Worm (Caenorhabditis elegans) whole organism, L4 larva: ENCODE data around the gene knl-1.

Experiments used
- F26F4.8 ChIP-seq: fragments of 200-800 bp; sonication (Bioruptor generic); conservative IDR thresholded peaks from 2 replicates; pipeline ENCODE4 v1.3.6; 2022; ENCODE audit warnings: missing genetic modification characterization, missing compliant biosample characterization
- F37D6.2 ChIP-seq: sonication (generic microtip); optimal IDR thresholded peaks from 2 replicates; lab custom pipeline; 2016; ENCODE audit warnings: mild to moderate bottlenecking, missing genetic modification characterization, missing compliant biosample characterization
- R02D3.7 ChIP-seq: fragments of 150-350 bp; sonication (generic microtip); optimal IDR thresholded peaks from 3 replicates; lab custom pipeline; 2014; ENCODE audit warnings: missing biosample characterization, missing genetic modification characterization
- Y105C5A.15 ChIP-seq: fragments of 200-800 bp; sonication (Bioruptor generic); IDR thresholded peaks from 2 replicates; pipeline ENCODE4 v1.3.6; 2022; ENCODE audit warnings: missing genetic modification characterization, missing compliant biosample characterization
- Y48G9A.11 ChIP-seq: fragments of 200-800 bp; sonication (Bioruptor generic); IDR thresholded peaks from 2 replicates; pipeline ENCODE4 v1.3.6; 2022; ENCODE audit warnings: missing genetic modification reagents, missing genetic modification characterization, missing compliant biosample characterization
- ZK337.2 ChIP-seq: fragments of 200-800 bp; sonication (Bioruptor generic); IDR thresholded peaks from 2 replicates; pipeline ENCODE4 v1.3.6; 2022; ENCODE audit warnings: missing genetic modification reagents, missing genetic modification characterization, missing compliant biosample characterization
- ZK546.5 ChIP-seq, 2 experiments: sonication (generic microtip); optimal IDR thresholded peaks; 2 replicates each; lab custom pipeline; 2017; ENCODE audit warnings: missing biosample characterization in 2 of 2, missing genetic modification characterization in 2 of 2
- arid-1 ChIP-seq: fragments of 200-800 bp; sonication (Bioruptor generic); conservative IDR thresholded peaks from 2 replicates; pipeline ENCODE4 v1.3.6; 2022; ENCODE audit warnings: missing genetic modification reagents, missing genetic modification characterization, missing compliant biosample characterization
- attf-4 ChIP-seq: sonication (generic microtip); optimal IDR thresholded peaks from 3 replicates; lab custom pipeline; 2017; ENCODE audit warnings: missing biosample characterization, missing genetic modification characterization
- ceh-44 ChIP-seq: fragments of 200-800 bp; sonication (Bioruptor generic); IDR thresholded peaks from 2 replicates; pipeline ENCODE4 v1.3.6; 2022; ENCODE audit warnings: missing genetic modification reagents, missing genetic modification characterization, missing compliant biosample characterization
- ceh-62 ChIP-seq: sonication (generic microtip); optimal IDR thresholded peaks from 2 replicates; lab custom pipeline; 2017; ENCODE audit warnings: missing biosample characterization, missing genetic modification characterization
- cey-2 ChIP-seq: sonication (generic microtip); optimal IDR thresholded peaks from 3 replicates; lab custom pipeline; 2017; ENCODE audit warnings: missing genetic modification characterization, mild to moderate bottlenecking, missing compliant biosample characterization, antibody characterized with exemption, borderline replicate concordance; ENCODE audit not compliant: insufficient read depth
- ctbp-1 ChIP-seq: fragments of 200-800 bp; sonication (Bioruptor generic); IDR thresholded peaks from 2 replicates; pipeline ENCODE4 v1.3.6; 2022; ENCODE audit warnings: missing genetic modification reagents, missing genetic modification characterization, missing compliant biosample characterization
- dmd-6 ChIP-seq: fragments of 200-800 bp; sonication (Bioruptor generic); IDR thresholded peaks from 2 replicates; pipeline ENCODE4 v1.3.6; 2022; ENCODE audit warnings: missing genetic modification reagents, missing genetic modification characterization, missing compliant biosample characterization
- dmd-8 ChIP-seq: fragments of 200-800 bp; sonication (Bioruptor generic); IDR thresholded peaks from 2 replicates; pipeline ENCODE4 v1.3.6; 2022; ENCODE audit warnings: missing genetic modification characterization, missing compliant biosample characterization
- dve-1 ChIP-seq: sonication (generic microtip); optimal IDR thresholded peaks from 2 replicates; lab custom pipeline; 2017; ENCODE audit warnings: antibody characterized with exemption, mild to moderate bottlenecking, missing genetic modification characterization, missing compliant biosample characterization; ENCODE audit not compliant: insufficient read depth
- fkh-10 ChIP-seq: fragments of 150-350 bp; optimal IDR thresholded peaks from 2 replicates; lab custom pipeline; 2014; ENCODE audit warnings: missing biosample characterization, missing genetic modification reagents, missing genetic modification characterization
- hlh-11 ChIP-seq: fragments of 200-800 bp; sonication (Bioruptor generic); optimal IDR thresholded peaks from 2 replicates; lab custom pipeline; 2018; ENCODE audit warnings: mild to moderate bottlenecking, missing genetic modification characterization, missing compliant biosample characterization
- hmg-1.1 ChIP-seq: fragments of 200-800 bp; sonication (Bioruptor generic); IDR thresholded peaks from 2 replicates; pipeline ENCODE4 v1.3.6; 2022; ENCODE audit warnings: missing genetic modification reagents, missing genetic modification characterization, missing compliant biosample characterization
- jun-1 ChIP-seq: fragments of 150-350 bp; optimal IDR thresholded peaks from 2 replicates; lab custom pipeline; 2014; ENCODE audit warnings: missing biosample characterization, missing genetic modification reagents, missing genetic modification characterization
- lin-13 ChIP-seq: fragments of 150-350 bp; optimal IDR thresholded peaks from 2 replicates; lab custom pipeline; 2014; ENCODE audit warnings: missing biosample characterization, missing genetic modification reagents, missing genetic modification characterization
- lin-15B ChIP-seq: fragments of 150-350 bp; sonication (generic microtip); optimal IDR thresholded peaks from 3 replicates; lab custom pipeline; 2014; ENCODE audit warnings: missing biosample characterization, missing genetic modification characterization
- lin-29 ChIP-seq: fragments of 200-800 bp; sonication (Bioruptor generic); IDR thresholded peaks from 2 replicates; pipeline ENCODE4 v1.3.6; 2022; ENCODE audit warnings: missing genetic modification reagents, missing genetic modification characterization, missing compliant biosample characterization
- lin-38 ChIP-seq: fragments of 200-800 bp; sonication (Bioruptor generic); IDR thresholded peaks from 2 replicates; pipeline ENCODE4 v1.3.6; 2022; ENCODE audit warnings: missing genetic modification reagents, missing genetic modification characterization, missing compliant biosample characterization
- lin-39 ChIP-seq: fragments of 150-350 bp; optimal IDR thresholded peaks from 2 replicates; lab custom pipeline; 2014; ENCODE audit warnings: missing biosample characterization, missing genetic modification reagents, missing genetic modification characterization
- lir-3 ChIP-seq: sonication (generic microtip); optimal IDR thresholded peaks from 2 replicates; lab custom pipeline; 2016; ENCODE audit warnings: mild to moderate bottlenecking, missing genetic modification characterization, missing compliant biosample characterization
- lsy-2 ChIP-seq, 2 experiments: fragments of 150-350 bp in 1 of 2; sonication (generic microtip) in 1 of 2; optimal IDR thresholded peaks; 2 replicates each; lab custom pipeline; 2014 to 2017; ENCODE audit warnings: missing biosample characterization in 2 of 2, missing genetic modification characterization in 2 of 2
- madf-5 ChIP-seq, 2 experiments: fragments of 200-800 bp; sonication (Bioruptor generic); IDR thresholded peaks; 2 replicates each; pipeline ENCODE4 v1.3.6; 2022; ENCODE audit warnings: missing compliant biosample characterization in 2 of 2, missing genetic modification characterization in 2 of 2
- madf-9 ChIP-seq: fragments of 200-800 bp; sonication (Bioruptor generic); conservative IDR thresholded peaks from 2 replicates; pipeline ENCODE4 v1.3.6; 2022; ENCODE audit warnings: missing genetic modification reagents, missing genetic modification characterization, missing compliant biosample characterization
- mep-1 ChIP-seq: fragments of 150-350 bp; sonication (generic microtip); optimal IDR thresholded peaks from 3 replicates; lab custom pipeline; 2014; ENCODE audit warnings: missing biosample characterization, missing genetic modification characterization
- mes-2 ChIP-seq: sonication (generic microtip); optimal IDR thresholded peaks from 2 replicates; lab custom pipeline; 2016; ENCODE audit warnings: missing genotype, mild to moderate bottlenecking, missing genetic modification characterization, missing compliant biosample characterization; ENCODE audit not compliant: poor library complexity, severe bottlenecking
- mxl-2 ChIP-seq: fragments of 200-800 bp; sonication (Bioruptor generic); conservative IDR thresholded peaks from 2 replicates; pipeline ENCODE4 v1.3.6; 2022; ENCODE audit warnings: missing genetic modification reagents, missing genetic modification characterization, missing compliant biosample characterization
- mxl-3 ChIP-seq: fragments of 200-800 bp; sonication (Bioruptor generic); optimal IDR thresholded peaks from 2 replicates; lab custom pipeline; 2018; ENCODE audit warnings: mild to moderate bottlenecking, missing genetic modification characterization, missing compliant biosample characterization
- nhr-10 ChIP-seq: fragments of 150-350 bp; optimal IDR thresholded peaks from 2 replicates; lab custom pipeline; 2014; ENCODE audit warnings: missing biosample characterization, missing genetic modification characterization
- nhr-111 ChIP-seq: fragments of 200-800 bp; sonication (Bioruptor generic); optimal IDR thresholded peaks from 2 replicates; lab custom pipeline; 2018; ENCODE audit warnings: mild to moderate bottlenecking, missing genetic modification characterization, missing compliant biosample characterization
- nhr-237 ChIP-seq: sonication (generic microtip); optimal IDR thresholded peaks from 2 replicates; lab custom pipeline; 2017; ENCODE audit warnings: missing biosample characterization, missing genetic modification characterization
- nhr-41 ChIP-seq: fragments of 200-800 bp; sonication (Bioruptor generic); IDR thresholded peaks from 2 replicates; pipeline ENCODE4 v1.3.6; 2022; ENCODE audit warnings: missing genetic modification reagents, missing genetic modification characterization, missing compliant biosample characterization
- nhr-42 ChIP-seq: fragments of 200-800 bp; sonication (Bioruptor generic); IDR thresholded peaks from 2 replicates; pipeline ENCODE4 v1.3.6; 2022; ENCODE audit warnings: missing genetic modification characterization, missing compliant biosample characterization
- nhr-48 ChIP-seq: sonication (generic microtip); optimal IDR thresholded peaks from 2 replicates; lab custom pipeline; 2016; ENCODE audit warnings: mild to moderate bottlenecking, missing genetic modification characterization, missing compliant biosample characterization
- nhr-6 ChIP-seq: fragments of 150-350 bp; optimal IDR thresholded peaks from 2 replicates; lab custom pipeline; 2014; ENCODE audit warnings: missing biosample characterization, missing genetic modification characterization
- pqm-1 ChIP-seq: sonication (generic microtip); optimal IDR thresholded peaks from 2 replicates; lab custom pipeline; 2017; ENCODE audit warnings: missing biosample characterization, missing genetic modification characterization
- rbr-2 ChIP-seq: sonication (generic microtip); optimal IDR thresholded peaks from 2 replicates; lab custom pipeline; 2016; ENCODE audit warnings: missing genotype, missing genetic modification characterization, missing compliant biosample characterization
- saeg-2 ChIP-seq: fragments of 200-800 bp; sonication (Bioruptor generic); IDR thresholded peaks from 2 replicates; pipeline ENCODE4 v1.3.6; 2022; ENCODE audit warnings: missing genetic modification reagents, missing genetic modification characterization, missing compliant biosample characterization
- sdz-12 ChIP-seq: fragments of 200-800 bp; sonication (Bioruptor generic); optimal IDR thresholded peaks from 2 replicates; lab custom pipeline; 2018; ENCODE audit warnings: mild to moderate bottlenecking, missing genetic modification characterization, missing compliant biosample characterization
- skn-1 ChIP-seq: fragments of 150-350 bp; optimal IDR thresholded peaks from 2 replicates; lab custom pipeline; 2014; ENCODE audit warnings: missing biosample characterization, missing genetic modification characterization
- spr-1 ChIP-seq: sonication (generic microtip); optimal IDR thresholded peaks from 2 replicates; lab custom pipeline; 2016; ENCODE audit warnings: mild to moderate bottlenecking, missing genetic modification characterization, missing compliant biosample characterization
- unc-39 ChIP-seq: sonication (generic microtip); optimal IDR thresholded peaks from 2 replicates; lab custom pipeline; 2017; ENCODE audit warnings: missing biosample characterization, missing genetic modification characterization
- unc-62 ChIP-seq, 3 experiments: fragments of 150-350 bp in 1 of 3; sonication (generic microtip); optimal IDR thresholded peaks in 2 of 3; peaks in 1 of 3; 1 replicate in 1 of 3; 2 replicates in 2 of 3; lab custom pipeline; 2014 to 2017; ENCODE audit warnings: missing biosample characterization in 3 of 3, missing genetic modification characterization in 3 of 3, missing genetic modification reagents in 3 of 3, missing genotype in 1 of 3
- zag-1 ChIP-seq: fragments of 150-350 bp; optimal IDR thresholded peaks from 2 replicates; lab custom pipeline; 2014; ENCODE audit warnings: missing biosample characterization, missing genetic modification characterization
- zfp-2 ChIP-seq: sonication (generic microtip); optimal IDR thresholded peaks from 2 replicates; lab custom pipeline; 2016; ENCODE audit warnings: mild to moderate bottlenecking, missing genetic modification characterization, missing compliant biosample characterization
- ztf-11 ChIP-seq: fragments of 150-350 bp; optimal IDR thresholded peaks from 2 replicates; lab custom pipeline; 2014; ENCODE audit warnings: missing biosample characterization, missing genetic modification characterization

Gene knl-1

ce11 chrIII:8227511-8227910 is 22.9 kb upstream of the knl-1 start, which contains the start of gene fbxl-1 (continued):
- TF ChIP-seq mep-1 (tag; lab: Kevin White, UChicago) (peak; percentile 90), nhr-237 (no peak), jun-1 (tag; lab: Kevin White, UChicago) (peak; percentile 23), madf-5 (GFP tag; IDR thresholded peaks at IDR 0.05; lab: Robert Waterston, UW) (no peak), dmd-8 (GFP tag; lab: Robert Waterston, UW) (no peak), lin-15B (tag; lab: Kevin White, UChicago) (no peak), cey-2 (no peak), nhr-41 (no peak), nhr-111 (GFP tag; lab: Kevin White, UChicago) (no peak), arid-1 (GFP tag; lab: Robert Waterston, UW) (peak; percentile 64), madf-9 (GFP tag; lab: Robert Waterston, UW) (peak; percentile 57; the same call in 1 of the 2 replicates), unc-39 (tag; lab: Kevin White, UChicago) (no peak), ceh-62 (no peak), dmd-6 (GFP tag; lab: Robert Waterston, UW) (peak; percentile 86), zfp-2 (tag; lab: Kevin White, UChicago) (no peak), saeg-2 (no peak), ceh-44 (GFP tag; lab: Robert Waterston, UW) (no peak), rbr-2 (tag; lab: Kevin White, UChicago) (peak; percentile 87), hmg-1.1 (peak; percentile 93), lir-3 (tag; lab: Kevin White, UChicago) (no peak), lin-29 (GFP tag; lab: Robert Waterston, UW) (no peak), spr-1 (peak; percentile 36), F26F4.8 (GFP tag; lab: Robert Waterston, UW) (no peak), mxl-2 (GFP tag; lab: Robert Waterston, UW) (no peak), ZK337.2 (GFP tag; lab: Robert Waterston, UW) (no peak), F37D6.2 (tag; lab: Kevin White, UChicago) (peak; percentile 73), lsy-2 (tag; optimal IDR thresholded peaks at IDR 0.05; lab: Kevin White, UChicago) (peak; percentile 80 to 82), unc-62 (GFP tag; optimal IDR thresholded peaks at IDR 0.05 in 1 of 2; lab: Kevin White, UChicago) (peak in 1 of 2 experiments; percentile 99), unc-62 (tag; optimal IDR thresholded peaks at IDR 0.05; lab: Kevin White, UChicago) (no peak), zag-1 (tag; lab: Kevin White, UChicago) (no peak), skn-1 (tag; lab: Kevin White, UChicago) (no peak), nhr-10 (tag; lab: Kevin White, UChicago) (no peak), mxl-3 (GFP tag; lab: Kevin White, UChicago) (peak; percentile 86), Y48G9A.11 (GFP tag; lab: Robert Waterston, UW) (no peak), sdz-12 (GFP tag; lab: Kevin White, UChicago) (no peak), lin-13 (GFP tag; lab: Kevin White, UChicago) (peak; percentile 37), lin-39 (peak; percentile 12), ztf-11 (no peak), pqm-1 (tag; lab: Kevin White, UChicago) (peak; percentile 15), attf-4 (tag; lab: Kevin White, UChicago) (no peak), ZK546.5 (tag; optimal IDR thresholded peaks at IDR 0.05; lab: Kevin White, UChicago) (peak in 1 of 2 experiments; percentile 39), nhr-6 (peak; percentile 76), dve-1 (tag; lab: Kevin White, UChicago) (peak; percentile 73), ctbp-1 (GFP tag; lab: Robert Waterston, UW) (peak; percentile 78), hlh-11 (peak; percentile 99), lin-38 (peak; percentile 59), nhr-42 (GFP tag; lab: Robert Waterston, UW) (peak; percentile 41; the same call in 1 of the 2 replicates), nhr-48 (peak; percentile 31), fkh-10 (GFP tag; lab: Kevin White, UChicago) (peak; percentile 28), Y105C5A.15 (no peak), mes-2 (tag; lab: Kevin White, UChicago) (peak; percentile 61), R02D3.7 (tag; lab: Kevin White, UChicago) (no peak)
